Worm (Caenorhabditis elegans) whole organism, L3 larva: ENCODE results near the gene F59E11.6.
A peak's percentile ranks its signal among the peaks of the same experiment; 100 is the strongest.

Experiments
- R02D3.7 ChIP-seq: fragments of 150-350 bp; optimal IDR thresholded peaks from 2 replicates; lab custom pipeline; 2014; ENCODE audit warnings: missing biosample characterization, missing genetic modification characterization
- ZK546.5 ChIP-seq: sonication (generic microtip); optimal IDR thresholded peaks from 2 replicates; lab custom pipeline; 2017; ENCODE audit warnings: missing biosample characterization, missing genetic modification characterization
- aly-2 ChIP-seq: fragments of 150-350 bp; optimal IDR thresholded peaks from 2 replicates; lab custom pipeline; 2014; ENCODE audit warnings: missing biosample characterization, missing genetic modification characterization
- ceh-16 ChIP-seq: sonication (generic microtip); optimal IDR thresholded peaks from 2 replicates; lab custom pipeline; 2017; ENCODE audit warnings: missing biosample characterization, missing genetic modification characterization
- ceh-28 ChIP-seq: fragments of 150-350 bp; optimal IDR thresholded peaks from 2 replicates; lab custom pipeline; 2014; ENCODE audit warnings: missing biosample characterization, missing genetic modification reagents, missing genetic modification characterization
- ceh-82 ChIP-seq: fragments of 150-350 bp; optimal IDR thresholded peaks from 2 replicates; lab custom pipeline; 2014; ENCODE audit warnings: missing biosample characterization, missing genetic modification characterization
- ceh-9 ChIP-seq: sonication (generic microtip); optimal IDR thresholded peaks from 2 replicates; lab custom pipeline; 2018; ENCODE audit warnings: missing biosample characterization, missing genetic modification characterization
- elt-1 ChIP-seq: fragments of 150-350 bp; optimal IDR thresholded peaks from 2 replicates; lab custom pipeline; 2014; ENCODE audit warnings: missing biosample characterization, missing genetic modification characterization
- elt-2 ChIP-seq: sonication (generic microtip); optimal IDR thresholded peaks from 2 replicates; lab custom pipeline; 2016; ENCODE audit warnings: missing genetic modification reagents, mild to moderate bottlenecking, missing genetic modification characterization, missing compliant biosample characterization
- elt-3 ChIP-seq, 3 experiments: fragments of 150-350 bp in 1 of 3; sonication (generic microtip) in 2 of 3; optimal IDR thresholded peaks; 2 replicates in 2 of 3; 4 replicates in 1 of 3; lab custom pipeline; 2014 to 2017; ENCODE audit warnings: missing biosample characterization in 3 of 3, missing genetic modification characterization in 3 of 3
- eor-1 ChIP-seq, 2 experiments: fragments of 150-350 bp; optimal IDR thresholded peaks; 2 replicates each; lab custom pipeline; 2014 to 2018; ENCODE audit warnings: missing biosample characterization in 2 of 2, missing genetic modification characterization in 2 of 2
- fkh-10 ChIP-seq: sonication (generic microtip); optimal IDR thresholded peaks from 2 replicates; lab custom pipeline; 2017; ENCODE audit warnings: missing biosample characterization, missing genetic modification reagents, missing genetic modification characterization
- fkh-2 ChIP-seq: fragments of 150-350 bp; optimal IDR thresholded peaks from 2 replicates; lab custom pipeline; 2014; ENCODE audit warnings: missing biosample characterization, missing genetic modification reagents, missing genetic modification characterization
- hmg-11 ChIP-seq: sonication (generic microtip); optimal IDR thresholded peaks from 2 replicates; lab custom pipeline; 2016; ENCODE audit warnings: missing genetic modification characterization, missing compliant biosample characterization
- jun-1 ChIP-seq: fragments of 150-350 bp; optimal IDR thresholded peaks from 2 replicates; lab custom pipeline; 2014; ENCODE audit warnings: missing biosample characterization, missing genetic modification reagents, missing genetic modification characterization
- lin-39 ChIP-seq: fragments of 150-350 bp; optimal IDR thresholded peaks from 2 replicates; lab custom pipeline; 2018; ENCODE audit warnings: missing biosample characterization, missing genetic modification reagents, missing genetic modification characterization
- lsy-12 ChIP-seq: sonication (generic microtip); optimal IDR thresholded peaks from 2 replicates; lab custom pipeline; 2016; ENCODE audit warnings: mild to moderate bottlenecking, missing genetic modification characterization, missing compliant biosample characterization
- mdl-1 ChIP-seq: fragments of 150-350 bp; optimal IDR thresholded peaks from 2 replicates; lab custom pipeline; 2014; ENCODE audit warnings: missing biosample characterization, missing genetic modification characterization
- nhr-11 ChIP-seq: fragments of 150-350 bp; optimal IDR thresholded peaks from 2 replicates; lab custom pipeline; 2014; ENCODE audit warnings: missing biosample characterization, missing genetic modification characterization
- nhr-23 ChIP-seq: fragments of 150-350 bp; optimal IDR thresholded peaks from 2 replicates; lab custom pipeline; 2014; ENCODE audit warnings: missing biosample characterization, missing genetic modification reagents, missing genetic modification characterization
- nhr-237 ChIP-seq: fragments of 150-350 bp; optimal IDR thresholded peaks from 2 replicates; lab custom pipeline; 2014; ENCODE audit warnings: missing biosample characterization, missing genetic modification characterization
- nhr-25 ChIP-seq: sonication (generic microtip); optimal IDR thresholded peaks from 2 replicates; lab custom pipeline; 2017; ENCODE audit warnings: missing biosample characterization, missing genetic modification characterization
- nhr-28 ChIP-seq: fragments of 150-350 bp; optimal IDR thresholded peaks from 2 replicates; lab custom pipeline; 2014; ENCODE audit warnings: missing biosample characterization, missing genetic modification characterization
- nhr-43 ChIP-seq: sonication (generic microtip); optimal IDR thresholded peaks from 2 replicates; lab custom pipeline; 2016; ENCODE audit warnings: mild to moderate bottlenecking, missing genetic modification characterization, missing compliant biosample characterization; ENCODE audit not compliant: poor library complexity, severe bottlenecking
- nhr-67 ChIP-seq: fragments of 150-350 bp; optimal IDR thresholded peaks from 2 replicates; lab custom pipeline; 2014; ENCODE audit warnings: missing biosample characterization, missing genetic modification characterization
- nhr-77 ChIP-seq: fragments of 150-350 bp; optimal IDR thresholded peaks from 2 replicates; lab custom pipeline; 2014; ENCODE audit warnings: missing biosample characterization, missing genetic modification characterization
- pha-4 ChIP-seq: fragments of 150-350 bp; optimal IDR thresholded peaks from 2 replicates; lab custom pipeline; 2014; ENCODE audit warnings: missing biosample characterization, missing genetic modification reagents, missing genetic modification characterization
- pqm-1 ChIP-seq: fragments of 150-350 bp; optimal IDR thresholded peaks from 2 replicates; lab custom pipeline; 2017; ENCODE audit warnings: missing biosample characterization, missing genetic modification characterization, inconsistent platforms
- snpc-4 ChIP-seq: fragments of 150-350 bp; optimal IDR thresholded peaks from 2 replicates; lab custom pipeline; 2014; ENCODE audit warnings: missing biosample characterization, missing genetic modification characterization
- tbx-2 ChIP-seq: sonication (generic microtip); optimal IDR thresholded peaks from 2 replicates; lab custom pipeline; 2016; ENCODE audit warnings: mild to moderate bottlenecking, missing genetic modification characterization, missing compliant biosample characterization
- unc-39 ChIP-seq: sonication (generic microtip); optimal IDR thresholded peaks from 4 replicates; lab custom pipeline; 2017; ENCODE audit warnings: missing biosample characterization, missing genetic modification characterization
- ztf-11 ChIP-seq: fragments of 150-350 bp; optimal IDR thresholded peaks from 2 replicates; lab custom pipeline; 2014; ENCODE audit warnings: missing biosample characterization, missing genetic modification characterization

F59E11.6 gene

ce11 chrV:8985740-8986139 lies 5.8 kb upstream of the F59E11.6 start, which contains the start of gene str-85:
str-85 (minus strand) TSS chrV:8985840.
- TF ChIP-seq lsy-12 = no peak
- TF ChIP-seq ceh-28 (tag; lab: Kevin White, UChicago) = no peak
- no peak for TF ChIP-seq nhr-67
- TF ChIP-seq nhr-11 (tag; lab: Kevin White, UChicago) = no peak
- TF ChIP-seq fkh-10 (GFP tag; lab: Kevin White, UChicago) = no peak
- TF ChIP-seq ztf-11 (tag; lab: Kevin White, UChicago) = no peak
- TF ChIP-seq unc-39 (tag; lab: Kevin White, UChicago) = no peak
- no peak for TF ChIP-seq elt-1 (tag; lab: Kevin White, UChicago)
- no peak for TF ChIP-seq jun-1 (tag; lab: Kevin White, UChicago)
- TF ChIP-seq pha-4 (tag; lab: Kevin White, UChicago) = no peak
- TF ChIP-seq elt-2 = no peak
- TF ChIP-seq nhr-23 = no peak
- no peak for TF ChIP-seq hmg-11 (tag; lab: Kevin White, UChicago)
- no peak for TF ChIP-seq mdl-1 (tag; lab: Kevin White, UChicago)

ce11 chrV:8988104-8988503 lies 3.5 kb upstream of the F59E11.6 start, which contains the start of gene str-87:
str-87 (minus strand) TSS chrV:8988204.
- no peak for TF ChIP-seq pqm-1 (tag; lab: Kevin White, UChicago)
- TF ChIP-seq nhr-23 = no peak
- no peak for TF ChIP-seq nhr-67
- no peak for TF ChIP-seq tbx-2 (tag; lab: Kevin White, UChicago)
- no peak for TF ChIP-seq nhr-28 (tag; lab: Kevin White, UChicago)
- TF ChIP-seq ZK546.5 = no peak
- TF ChIP-seq nhr-43 (tag; lab: Kevin White, UChicago) = no peak
- no peak for TF ChIP-seq nhr-77
- TF ChIP-seq, all 47 proteins: peak for 0

- TF ChIP-seq R02D3.7 (tag; lab: Kevin White, UChicago) = no peak
- TF ChIP-seq nhr-25 (tag; lab: Kevin White, UChicago) = peak; percentile 40
These were observed 1.4 kb upstream of the F59E11.6 start, which contains the start of gene F59E11.7 for ce11 chrV:8990194-8990649. F59E11.7 (plus strand) TSS chrV:8990244.

- TF ChIP-seq nhr-43 (tag; lab: Kevin White, UChicago) (peak; percentile 68), nhr-237 (tag; lab: Kevin White, UChicago) (no peak), ceh-82 (no peak), nhr-23 (peak; percentile 52), nhr-25 (tag; lab: Kevin White, UChicago) (peak; percentile 16), nhr-28 (tag; lab: Kevin White, UChicago) (no peak), fkh-2 (tag; lab: Kevin White, UChicago) (no peak), elt-3 (tag; optimal IDR thresholded peaks at IDR 0.05; lab: Kevin White, UChicago) (peak in 2 of 3 experiments; percentile 21 to 33)
These were observed 2.7 kb downstream of the F59E11.6 start for ce11 chrV:8994272-8994671.

ce11 chrV:8994801-8995200 lies 3.2 kb downstream of the F59E11.6 start, which contains the start of gene F59E11.5:
F59E11.5 (plus strand) TSS chrV:8995101.
- TF ChIP-seq elt-1 (tag; lab: Kevin White, UChicago) = no peak
- TF ChIP-seq mdl-1 (tag; lab: Kevin White, UChicago) = no peak
- TF ChIP-seq nhr-11 (tag; lab: Kevin White, UChicago) = no peak
- no peak for TF ChIP-seq R02D3.7 (tag; lab: Kevin White, UChicago)
- TF ChIP-seq pqm-1 (tag; lab: Kevin White, UChicago) = no peak
- no peak for TF ChIP-seq aly-2 (tag; lab: Kevin White, UChicago)
- TF ChIP-seq jun-1 (tag; lab: Kevin White, UChicago) = no peak
- TF ChIP-seq eor-1 (tag; optimal IDR thresholded peaks at IDR 0.05; lab: Kevin White, UChicago) = no peak
- no peak for TF ChIP-seq ztf-11 (tag; lab: Kevin White, UChicago)
- TF ChIP-seq ceh-16 (tag; lab: Kevin White, UChicago) = no peak
- TF ChIP-seq ceh-82 = no peak
- TF ChIP-seq snpc-4 = no peak
- TF ChIP-seq ceh-9 = no peak

- no peak for TF ChIP-seq lin-39 (tag; lab: Kevin White, UChicago)
- TF ChIP-seq fkh-10 (GFP tag; lab: Kevin White, UChicago) = no peak
- no peak for TF ChIP-seq nhr-28 (tag; lab: Kevin White, UChicago)
- no peak for TF ChIP-seq ZK546.5
- TF ChIP-seq hmg-11 (tag; lab: Kevin White, UChicago) = no peak
These were observed 9.6 kb downstream of the F59E11.6 start, which contains the start of gene F59E11.2 for ce11 chrV:9001175-9001574. F59E11.2 (plus strand) TSS chrV:9001475.
